Worm (Caenorhabditis elegans) whole organism, young adult: ENCODE results near the gene kin-24.

Experiments used
- B0336.3 ChIP-seq: fragments of 200-800 bp; sonication (Bioruptor generic); IDR thresholded peaks from 2 replicates; pipeline ENCODE4 v1.3.6; 2022; ENCODE audit warnings: missing genetic modification characterization, missing compliant biosample characterization
- F37B4.10 ChIP-seq: fragments of 200-800 bp; sonication (Bioruptor generic); IDR thresholded peaks from 2 replicates; pipeline ENCODE4 v1.3.6; 2022; ENCODE audit warnings: missing genetic modification characterization, missing compliant biosample characterization
- F49E8.2 ChIP-seq: sonication (generic microtip); optimal IDR thresholded peaks from 3 replicates; lab custom pipeline; 2017; ENCODE audit warnings: missing genetic modification characterization, mild to moderate bottlenecking, missing compliant biosample characterization, antibody characterized with exemption, moderate library complexity; ENCODE audit not compliant: insufficient read depth
- F55B11.4 ChIP-seq: sonication (generic microtip); optimal IDR thresholded peaks from 2 replicates; lab custom pipeline; 2016; ENCODE audit warnings: missing compliant biosample characterization, missing genetic modification characterization, borderline replicate concordance; ENCODE audit not compliant: insufficient read depth
- F57A8.1 ChIP-seq: fragments of 200-800 bp; sonication (Bioruptor generic); optimal IDR thresholded peaks from 2 replicates; lab custom pipeline; 2018; ENCODE audit warnings: mild to moderate bottlenecking, missing genetic modification characterization, moderate library complexity, missing compliant biosample characterization
- F57C9.4 ChIP-seq: sonication (generic microtip); optimal IDR thresholded peaks from 2 replicates; lab custom pipeline; 2017; ENCODE audit warnings: mild to moderate bottlenecking, missing genetic modification characterization, missing compliant biosample characterization
- Y67H2A.10 ChIP-seq: fragments of 200-800 bp; sonication (Bioruptor generic); conservative IDR thresholded peaks from 2 replicates; pipeline ENCODE4 v1.3.6; 2022; ENCODE audit warnings: missing genetic modification reagents, missing genetic modification characterization, missing compliant biosample characterization
- akir-1 ChIP-seq: fragments of 200-800 bp; sonication (Bioruptor generic); optimal IDR thresholded peaks from 2 replicates; lab custom pipeline; 2018; ENCODE audit warnings: mild to moderate bottlenecking, missing genetic modification characterization, moderate library complexity, missing compliant biosample characterization
- aptf-2 ChIP-seq: fragments of 200-800 bp; sonication (Bioruptor generic); conservative IDR thresholded peaks from 2 replicates; pipeline ENCODE4 v1.3.6; 2022; ENCODE audit warnings: missing genetic modification reagents, missing genetic modification characterization, missing compliant biosample characterization
- atf-7 ChIP-seq: sonication (generic microtip); optimal IDR thresholded peaks from 2 replicates; lab custom pipeline; 2017; ENCODE audit warnings: mild to moderate bottlenecking, missing genetic modification characterization, missing compliant biosample characterization
- attf-5 ChIP-seq: fragments of 200-800 bp; sonication (Bioruptor generic); optimal IDR thresholded peaks from 2 replicates; lab custom pipeline; 2018; ENCODE audit warnings: mild to moderate bottlenecking, missing genetic modification characterization, missing compliant biosample characterization
- attf-6 ChIP-seq: fragments of 200-800 bp; sonication (Bioruptor generic); IDR thresholded peaks from 2 replicates; pipeline ENCODE4 v1.3.6; 2022; ENCODE audit warnings: missing genetic modification reagents, missing genetic modification characterization, missing compliant biosample characterization
- ceh-91 ChIP-seq: fragments of 200-800 bp; sonication (Bioruptor generic); IDR thresholded peaks from 2 replicates; pipeline ENCODE4 v1.3.6; 2022; ENCODE audit warnings: missing genetic modification reagents, missing genetic modification characterization, missing compliant biosample characterization
- dpff-1 ChIP-seq: sonication (generic microtip); optimal IDR thresholded peaks from 2 replicates; lab custom pipeline; 2017; ENCODE audit warnings: mild to moderate bottlenecking, missing genetic modification characterization, missing compliant biosample characterization
- egl-18 ChIP-seq: fragments of 200-800 bp; sonication (Bioruptor generic); IDR thresholded peaks from 2 replicates; pipeline ENCODE4 v1.3.6; 2022; ENCODE audit warnings: missing genetic modification reagents, missing genetic modification characterization, missing compliant biosample characterization
- egl-44 ChIP-seq: fragments of 200-800 bp; sonication (Bioruptor generic); IDR thresholded peaks from 2 replicates; pipeline ENCODE4 v1.3.6; 2022; ENCODE audit warnings: missing genetic modification reagents, missing genetic modification characterization, missing compliant biosample characterization
- egrh-3 ChIP-seq: fragments of 200-800 bp; sonication (Bioruptor generic); IDR thresholded peaks from 2 replicates; pipeline ENCODE4 v1.3.6; 2022; ENCODE audit warnings: missing genetic modification reagents, missing genetic modification characterization, missing compliant biosample characterization
- ets-4 ChIP-seq: fragments of 200-800 bp; sonication (Bioruptor generic); optimal IDR thresholded peaks from 2 replicates; lab custom pipeline; 2018; ENCODE audit warnings: mild to moderate bottlenecking, missing genetic modification characterization, missing compliant biosample characterization
- gei-17 ChIP-seq: fragments of 200-800 bp; sonication (Bioruptor generic); optimal IDR thresholded peaks from 2 replicates; lab custom pipeline; 2018; ENCODE audit warnings: mild to moderate bottlenecking, missing genetic modification characterization, missing compliant biosample characterization
- hmg-20 ChIP-seq: fragments of 200-800 bp; sonication (Bioruptor generic); IDR thresholded peaks from 2 replicates; pipeline ENCODE4 v1.3.6; 2022; ENCODE audit warnings: missing genetic modification reagents, missing genetic modification characterization, missing compliant biosample characterization
- lag-1 ChIP-seq: fragments of 200-800 bp; sonication (Bioruptor generic); IDR thresholded peaks from 2 replicates; pipeline ENCODE4 v1.3.6; 2022; ENCODE audit warnings: missing genetic modification reagents, missing genetic modification characterization, missing compliant biosample characterization
- lin-26 ChIP-seq: fragments of 200-800 bp; sonication (Bioruptor generic); IDR thresholded peaks from 2 replicates; pipeline ENCODE4 v1.3.6; 2022; ENCODE audit warnings: missing genetic modification reagents, missing genetic modification characterization, missing compliant biosample characterization
- lin-40 ChIP-seq: sonication (generic microtip); optimal IDR thresholded peaks from 2 replicates; lab custom pipeline; 2016; ENCODE audit warnings: missing genetic modification characterization, mild to moderate bottlenecking, missing compliant biosample characterization, missing genotype, missing genetic modification reagents
- lir-1 ChIP-seq: fragments of 200-800 bp; sonication (Bioruptor generic); conservative IDR thresholded peaks from 2 replicates; pipeline ENCODE4 v1.3.6; 2022; ENCODE audit warnings: missing genetic modification reagents, missing genetic modification characterization, missing compliant biosample characterization
- lsl-1 ChIP-seq: fragments of 200-800 bp; sonication (Bioruptor generic); optimal IDR thresholded peaks from 2 replicates; lab custom pipeline; 2018; ENCODE audit warnings: mild to moderate bottlenecking, missing genetic modification characterization, moderate library complexity, missing compliant biosample characterization
- madf-10 ChIP-seq: sonication (generic microtip); optimal IDR thresholded peaks from 2 replicates; lab custom pipeline; 2016; ENCODE audit warnings: mild to moderate bottlenecking, missing genetic modification characterization, missing compliant biosample characterization
- madf-3 ChIP-seq: fragments of 200-800 bp; sonication (Bioruptor generic); IDR thresholded peaks from 2 replicates; pipeline ENCODE4 v1.3.6; 2022; ENCODE audit warnings: missing genetic modification reagents, missing genetic modification characterization, missing compliant biosample characterization
- madf-8 ChIP-seq: fragments of 200-800 bp; sonication (Bioruptor generic); conservative IDR thresholded peaks from 2 replicates; pipeline ENCODE4 v1.3.6; 2022; ENCODE audit warnings: missing genetic modification reagents, missing genetic modification characterization, missing compliant biosample characterization
- mel-28 ChIP-seq: sonication (generic microtip); optimal IDR thresholded peaks from 2 replicates; lab custom pipeline; 2016; ENCODE audit warnings: borderline replicate concordance, mild to moderate bottlenecking, missing genetic modification characterization, missing compliant biosample characterization
- nhr-120 ChIP-seq: fragments of 200-800 bp; sonication (Bioruptor generic); IDR thresholded peaks from 2 replicates; pipeline ENCODE4 v1.3.6; 2022; ENCODE audit warnings: missing genetic modification characterization, missing compliant biosample characterization
- pbrm-1 ChIP-seq: fragments of 200-800 bp; sonication (Bioruptor generic); IDR thresholded peaks from 2 replicates; pipeline ENCODE4 v1.3.6; 2022; ENCODE audit warnings: missing genetic modification reagents, missing genetic modification characterization, missing compliant biosample characterization
- rec-8 ChIP-seq, 2 experiments: sonication (generic microtip); optimal IDR thresholded peaks; 2 replicates each; lab custom pipeline; 2016; ENCODE audit warnings: mild to moderate bottlenecking in 2 of 2, missing genetic modification characterization in 2 of 2, missing genetic modification reagents in 2 of 2, missing genotype in 2 of 2, missing biosample characterization in 1 of 2, missing compliant biosample characterization in 1 of 2, moderate library complexity in 1 of 2
- repo-1 ChIP-seq: sonication (generic microtip); optimal IDR thresholded peaks from 2 replicates; lab custom pipeline; 2017; ENCODE audit warnings: mild to moderate bottlenecking, missing genetic modification characterization, missing compliant biosample characterization
- snpc-1.3 ChIP-seq: sonication (generic microtip); optimal IDR thresholded peaks from 2 replicates; lab custom pipeline; 2017; ENCODE audit warnings: missing genetic modification characterization, mild to moderate bottlenecking, missing compliant biosample characterization, antibody characterized with exemption, moderate library complexity, missing genotype, missing genetic modification reagents; ENCODE audit not compliant: insufficient read depth
- snpc-3.4 ChIP-seq: sonication (generic microtip); optimal IDR thresholded peaks from 2 replicates; lab custom pipeline; 2017; ENCODE audit warnings: missing genetic modification characterization, mild to moderate bottlenecking, missing compliant biosample characterization, antibody characterized with exemption, moderate library complexity, missing genotype, missing genetic modification reagents
- unc-130 ChIP-seq: sonication (generic microtip); optimal IDR thresholded peaks from 2 replicates; lab custom pipeline; 2016; ENCODE audit warnings: missing genetic modification reagents, missing genetic modification characterization, missing compliant biosample characterization
- zim-3 ChIP-seq: sonication (generic microtip); optimal IDR thresholded peaks from 2 replicates; lab custom pipeline; 2017; ENCODE audit warnings: mild to moderate bottlenecking, missing genetic modification characterization, moderate library complexity, missing compliant biosample characterization
- ztf-18 ChIP-seq: sonication (generic microtip); optimal IDR thresholded peaks from 2 replicates; lab custom pipeline; 2016; ENCODE audit warnings: missing genotype, mild to moderate bottlenecking, missing genetic modification characterization, missing compliant biosample characterization

kin-24 gene

ce11 chrIV:9850931-9851330 is 10.0 kb upstream of the kin-24 start, which contains the start of gene ssp-10:
TSS of gene ssp-10 (minus strand) at chrIV:9851031.
- TF ChIP-seq snpc-3.4 (tag; lab: Kevin White, UChicago) (no peak), attf-5 (GFP tag; lab: Kevin White, UChicago) (no peak), lsl-1 (GFP tag; lab: Kevin White, UChicago) (no peak), Y67H2A.10 (GFP tag; lab: Robert Waterston, UW) (no peak), F57C9.4 (no peak), lag-1 (GFP tag; lab: Robert Waterston, UW) (no peak), F49E8.2 (tag; lab: Kevin White, UChicago) (no peak), mel-28 (tag; lab: Kevin White, UChicago) (no peak), lir-1 (no peak), ceh-91 (GFP tag; lab: Robert Waterston, UW) (no peak), madf-8 (no peak), attf-6 (GFP tag; lab: Robert Waterston, UW) (no peak), dpff-1 (tag; lab: Kevin White, UChicago) (no peak), lin-26 (GFP tag; lab: Robert Waterston, UW) (no peak)

- no peak for TF ChIP-seq unc-130
- no peak for TF ChIP-seq lin-26 (GFP tag; lab: Robert Waterston, UW)
- TF ChIP-seq atf-7 (tag; lab: Kevin White, UChicago), result no peak
- TF ChIP-seq nhr-120 (GFP tag; lab: Robert Waterston, UW), result no peak
- TF ChIP-seq snpc-1.3 (tag; lab: Kevin White, UChicago), result no peak
- no peak for TF ChIP-seq akir-1
- TF ChIP-seq ztf-18 (tag; lab: Kevin White, UChicago), result no peak
- TF ChIP-seq madf-10 (tag; lab: Kevin White, UChicago), result no peak
- TF ChIP-seq lin-40 (tag; lab: Kevin White, UChicago), result no peak
- no peak for TF ChIP-seq gei-17 (GFP tag; lab: Kevin White, UChicago)
- TF ChIP-seq F55B11.4, result no peak
These were observed 8.7 kb upstream of the kin-24 start, which contains the start of gene K07F5.8 for ce11 chrIV:9849624-9850023. TSS of gene K07F5.8 (minus strand) at chrIV:9849724.

ce11 chrIV:9848075-9848474 is 7.2 kb upstream of the kin-24 start, which contains the start of gene K07F5.7:
TSS of gene K07F5.7 (minus strand) at chrIV:9848175.
- no peak for TF ChIP-seq aptf-2 (GFP tag; lab: Robert Waterston, UW)
- no peak for TF ChIP-seq F57A8.1
- no peak for TF ChIP-seq egrh-3 (GFP tag; lab: Robert Waterston, UW)
- no peak for TF ChIP-seq nhr-120 (GFP tag; lab: Robert Waterston, UW)
- TF ChIP-seq ets-4 (GFP tag; lab: Kevin White, UChicago), result no peak
- no peak for TF ChIP-seq egl-18 (GFP tag; lab: Robert Waterston, UW)
- no peak for TF ChIP-seq lsl-1 (GFP tag; lab: Kevin White, UChicago)
- TF ChIP-seq pbrm-1, result no peak
- no peak for TF ChIP-seq zim-3
- TF ChIP-seq gei-17 (GFP tag; lab: Kevin White, UChicago), result no peak

ce11 chrIV:9846574-9846973 is 5.7 kb upstream of the kin-24 start, which contains the start of gene K07F5.6:
TSS of gene K07F5.6 (minus strand) at chrIV:9846674.
- no peak for TF ChIP-seq madf-3
- TF ChIP-seq rec-8 (tag; optimal IDR thresholded peaks at IDR 0.05; lab: Kevin White, UChicago), result no peak
- no peak for TF ChIP-seq egl-44 (GFP tag; lab: Robert Waterston, UW)
- TF ChIP-seq repo-1 (tag; lab: Kevin White, UChicago), result no peak
- no peak for TF ChIP-seq B0336.3 (GFP tag; lab: Robert Waterston, UW)
- TF ChIP-seq F37B4.10, result no peak
- no peak for TF ChIP-seq hmg-20 (GFP tag; lab: Robert Waterston, UW)
